Worm (Caenorhabditis elegans) whole organism, L1 larva: ENCODE measurements around the gene Y66D12A.6.

Experiments
- ama-1 ChIP-seq: fragments of 150-350 bp; optimal IDR thresholded peaks from 2 replicates; lab custom pipeline; 2014
- blmp-1 ChIP-seq: fragments of 150-350 bp; optimal IDR thresholded peaks from 2 replicates; lab custom pipeline; 2014; ENCODE audit warnings: missing biosample characterization, missing genetic modification characterization
- ceh-8 ChIP-seq: fragments of 200-800 bp; sonication (Bioruptor generic); optimal IDR thresholded peaks from 2 replicates; lab custom pipeline; 2018; ENCODE audit warnings: mild to moderate bottlenecking, missing genetic modification characterization, moderate library complexity, missing compliant biosample characterization
- ceh-82 ChIP-seq, 3 experiments: fragments of 150-350 bp in 1 of 3; sonication (generic microtip) in 2 of 3; optimal IDR thresholded peaks; 2 replicates each; lab custom pipeline; 2014 to 2017; ENCODE audit warnings: missing biosample characterization in 3 of 3, missing genetic modification characterization in 3 of 3
- egl-27 ChIP-seq, 2 experiments: fragments of 150-350 bp in 1 of 2; sonication (generic microtip); optimal IDR thresholded peaks; 3 replicates each; lab custom pipeline; 2017 to 2018; ENCODE audit warnings: missing biosample characterization in 2 of 2, missing genetic modification characterization in 2 of 2, missing genetic modification reagents in 2 of 2
- hlh-4 ChIP-seq: sonication (generic microtip); optimal IDR thresholded peaks from 2 replicates; lab custom pipeline; 2016; ENCODE audit warnings: mild to moderate bottlenecking, missing genetic modification characterization, missing compliant biosample characterization
- mdl-1 ChIP-seq, 2 experiments: fragments of 150-350 bp; optimal IDR thresholded peaks; 2 replicates each; lab custom pipeline; 2014 to 2017; ENCODE audit warnings: missing biosample characterization in 2 of 2, missing genetic modification characterization in 2 of 2, inconsistent platforms in 1 of 2
- nhr-12 ChIP-seq: sonication (generic microtip); optimal IDR thresholded peaks from 2 replicates; lab custom pipeline; 2017; ENCODE audit warnings: missing biosample characterization, missing genetic modification characterization
- nhr-77 ChIP-seq: fragments of 150-350 bp; optimal IDR thresholded peaks from 2 replicates; lab custom pipeline; 2014; ENCODE audit warnings: missing biosample characterization, missing genetic modification characterization
- nhr-90 ChIP-seq: sonication (generic microtip); optimal IDR thresholded peaks from 2 replicates; lab custom pipeline; 2016; ENCODE audit warnings: mild to moderate bottlenecking, missing genetic modification characterization, missing compliant biosample characterization; ENCODE audit not compliant: poor library complexity
- rnt-1 ChIP-seq: sonication (generic microtip); optimal IDR thresholded peaks from 2 replicates; lab custom pipeline; 2016; ENCODE audit warnings: mild to moderate bottlenecking, missing genetic modification characterization, moderate library complexity, missing compliant biosample characterization
- unc-62 ChIP-seq: fragments of 150-350 bp; optimal IDR thresholded peaks from 2 replicates; lab custom pipeline; 2014; ENCODE audit warnings: missing biosample characterization, missing genetic modification reagents, missing genetic modification characterization

ce11 chrIII:11612371-11612770 is 31.2 kb upstream of the Y66D12A.6 start, which contains the start of the genes Y66A7A.9 and Y66A7A.4:
- TF ChIP-seq nhr-90 (no peak), hlh-4 (tag; lab: Kevin White, UChicago) (no peak), ceh-82 (tag; optimal IDR thresholded peaks at IDR 0.05; lab: Kevin White, UChicago) (no peak), rnt-1 (tag; lab: Kevin White, UChicago) (no peak), mdl-1 (tag; optimal IDR thresholded peaks at IDR 0.05; lab: Kevin White, UChicago) (no peak), ceh-8 (GFP tag; lab: Kevin White, UChicago) (no peak), nhr-12 (tag; lab: Kevin White, UChicago) (no peak), blmp-1 (no peak), unc-62 (GFP tag; lab: Kevin White, UChicago) (no peak), egl-27 (tag; optimal IDR thresholded peaks at IDR 0.05; lab: Kevin White, UChicago) (no peak), nhr-77 (tag; lab: Kevin White, UChicago) (no peak), ama-1 (lab: Kevin White, UChicago) (no peak)
